Fruit fly (Drosophila melanogaster) whole organism, embryonic: ENCODE data around the gene Usp8.
A peak's percentile ranks its signal among the peaks of the same experiment; 100 is the strongest.

Experiments
- ATbp ChIP-seq: fragments of 200-800 bp; sonication (Bioruptor generic); optimal IDR thresholded peaks from 2 replicates; lab custom pipeline; 2017; ENCODE audit warnings: missing biosample characterization, mild to moderate bottlenecking, missing genetic modification characterization, missing genetic modification reagents
- Atf-2 ChIP-seq: fragments of 200-800 bp; sonication (Bioruptor generic); optimal IDR thresholded peaks from 2 replicates; lab custom pipeline; 2016; ENCODE audit warnings: missing biosample characterization, missing genetic modification characterization
- Bgb ChIP-seq: fragments of 200-800 bp; sonication (Bioruptor generic); IDR thresholded peaks from 2 replicates; pipeline ENCODE4 v1.3.6; 2022; ENCODE audit warnings: missing biosample characterization, missing genetic modification characterization; ENCODE audit not compliant: partially characterized antibody
- CG10654 ChIP-seq: fragments of 200-800 bp; sonication (Bioruptor generic); optimal IDR thresholded peaks from 2 replicates; lab custom pipeline; 2016; ENCODE audit warnings: missing biosample characterization, missing genetic modification characterization
- CG12155 ChIP-seq: fragments of 200-800 bp; sonication (Bioruptor generic); optimal IDR thresholded peaks from 3 replicates; lab custom pipeline; 2016; ENCODE audit warnings: missing biosample characterization, missing genetic modification characterization
- CG13624 ChIP-seq: fragments of 200-800 bp; sonication (Bioruptor generic); optimal IDR thresholded peaks from 2 replicates; lab custom pipeline; 2016; ENCODE audit warnings: missing biosample characterization, missing genetic modification characterization
- CG14014 ChIP-seq: fragments of 200-800 bp; sonication (Bioruptor generic); IDR thresholded peaks from 2 replicates; pipeline ENCODE4 v1.3.6; 2022; ENCODE audit warnings: missing biosample characterization, missing genetic modification characterization
- CG14860 ChIP-seq: fragments of 200-800 bp; sonication (Bioruptor generic); IDR thresholded peaks from 3 replicates; pipeline ENCODE4 v1.3.6; 2022; ENCODE audit warnings: missing biosample characterization, missing genetic modification characterization; ENCODE audit not compliant: partially characterized antibody
- CG15601 ChIP-seq: fragments of 200-800 bp; sonication (Bioruptor generic); optimal IDR thresholded peaks from 3 replicates; lab custom pipeline; 2019; ENCODE audit warnings: missing biosample characterization, mild to moderate bottlenecking, missing genetic modification characterization, moderate library complexity
- CG17612 ChIP-seq: fragments of 200-800 bp; sonication (Bioruptor generic); IDR thresholded peaks from 2 replicates; pipeline ENCODE4 v1.3.6; 2022; ENCODE audit warnings: missing biosample characterization, missing genetic modification characterization
- CG17912 ChIP-seq: fragments of 200-800 bp; sonication (Bioruptor generic); optimal IDR thresholded peaks from 2 replicates; lab custom pipeline; 2018; ENCODE audit warnings: missing biosample characterization, mild to moderate bottlenecking, missing genetic modification characterization
- CG2116 ChIP-seq: fragments of 200-800 bp; sonication (Bioruptor generic); optimal IDR thresholded peaks from 3 replicates; lab custom pipeline; 2018; ENCODE audit warnings: missing biosample characterization, mild to moderate bottlenecking, missing genetic modification characterization
- CG2889 ChIP-seq: fragments of 200-800 bp; sonication (Bioruptor generic); IDR thresholded peaks from 3 replicates; pipeline ENCODE4 v1.3.6; 2022; ENCODE audit warnings: missing biosample characterization, missing genetic modification characterization
- CG4424 ChIP-seq: fragments of 200-800 bp; sonication (Bioruptor generic); optimal IDR thresholded peaks from 3 replicates; lab custom pipeline; 2016; ENCODE audit warnings: missing biosample characterization, missing genetic modification characterization
- CG4854 ChIP-seq: fragments of 200-800 bp; sonication (Bioruptor generic); optimal IDR thresholded peaks from 2 replicates; lab custom pipeline; 2016; ENCODE audit warnings: missing biosample characterization, missing genetic modification characterization, inconsistent platforms
- CG7357 ChIP-seq: fragments of 200-800 bp; sonication (Bioruptor generic); IDR thresholded peaks from 3 replicates; pipeline ENCODE4 v1.3.6; 2022; ENCODE audit warnings: missing biosample characterization, missing genetic modification characterization
- CG9797 ChIP-seq: fragments of 200-800 bp; sonication (Bioruptor generic); optimal IDR thresholded peaks from 3 replicates; lab custom pipeline; 2018; ENCODE audit warnings: missing biosample characterization, mild to moderate bottlenecking, missing genetic modification characterization
- CG9817 ChIP-seq: fragments of 200-800 bp; sonication (Bioruptor generic); optimal IDR thresholded peaks from 2 replicates; lab custom pipeline; 2018; ENCODE audit warnings: missing biosample characterization, mild to moderate bottlenecking, missing genetic modification characterization, moderate library complexity
- CHES-1-like ChIP-seq: fragments of 200-800 bp; sonication (Bioruptor generic); optimal IDR thresholded peaks from 2 replicates; lab custom pipeline; 2016; ENCODE audit warnings: missing biosample characterization, missing genetic modification characterization
- D19A ChIP-seq: fragments of 200-800 bp; optimal IDR thresholded peaks from 3 replicates; lab custom pipeline; 2019; ENCODE audit warnings: missing biosample characterization, mild to moderate bottlenecking, missing genetic modification characterization, moderate library complexity
- Dip2 ChIP-seq: fragments of 200-800 bp; sonication (Bioruptor generic); IDR thresholded peaks from 2 replicates; pipeline ENCODE4 v1.3.6; 2022; ENCODE audit warnings: missing biosample characterization, missing genetic modification characterization
- Dref ChIP-seq: fragments of 200-800 bp; sonication (Bioruptor generic); IDR thresholded peaks from 2 replicates; pipeline ENCODE4 v1.3.6; 2022; ENCODE audit warnings: missing biosample characterization, missing genetic modification characterization
- Ets65A ChIP-seq: fragments of 200-800 bp; sonication (Bioruptor generic); peaks from one replicate; lab custom pipeline; 2016; ENCODE audit warnings: missing biosample characterization, missing genetic modification characterization
- Oaz ChIP-seq: fragments of 200-800 bp; sonication (Bioruptor generic); IDR thresholded peaks from 2 replicates; pipeline ENCODE4 v1.3.6; 2022; ENCODE audit warnings: missing biosample characterization, missing genetic modification characterization
- PHDP ChIP-seq: fragments of 200-800 bp; sonication (Bioruptor generic); optimal IDR thresholded peaks from 3 replicates; lab custom pipeline; 2018; ENCODE audit warnings: missing biosample characterization, mild to moderate bottlenecking, missing genetic modification characterization, moderate library complexity
- Ravus ChIP-seq: fragments of 200-800 bp; sonication (Bioruptor generic); IDR thresholded peaks from 2 replicates; pipeline ENCODE4 v1.3.6; 2022; ENCODE audit warnings: missing biosample characterization, missing genetic modification characterization
- Six4 ChIP-seq: fragments of 200-800 bp; sonication (Bioruptor generic); optimal IDR thresholded peaks from 2 replicates; lab custom pipeline; 2016; ENCODE audit warnings: missing biosample characterization, missing genetic modification characterization
- Sry-β ChIP-seq: fragments of 200-800 bp; sonication (Bioruptor generic); optimal IDR thresholded peaks from 2 replicates; lab custom pipeline; 2018; ENCODE audit warnings: missing biosample characterization, mild to moderate bottlenecking, missing genetic modification characterization, moderate library complexity
- Tbp ChIP-seq: fragments of >200 bp; optimal IDR thresholded peaks from 2 replicates; lab custom pipeline; 2018; ENCODE audit warnings: missing biosample characterization, missing genetic modification characterization
- Usf ChIP-seq: fragments of 200-800 bp; sonication (Bioruptor generic); optimal IDR thresholded peaks from 2 replicates; lab custom pipeline; 2017; ENCODE audit warnings: missing genotype, missing biosample characterization, missing genetic modification characterization
- Vsx1 ChIP-seq: fragments of 200-800 bp; sonication (Bioruptor generic); optimal IDR thresholded peaks from 2 replicates; lab custom pipeline; 2017; ENCODE audit warnings: missing biosample characterization, mild to moderate bottlenecking, missing genetic modification characterization, missing genetic modification reagents
- az2 ChIP-seq: fragments of 200-800 bp; sonication (Bioruptor generic); optimal IDR thresholded peaks from 3 replicates; lab custom pipeline; 2016; ENCODE audit warnings: missing biosample characterization, missing genetic modification characterization
- bowl ChIP-seq: fragments of 200-800 bp; sonication (Bioruptor generic); IDR thresholded peaks from 2 replicates; pipeline ENCODE4 v1.3.6; 2022; ENCODE audit warnings: missing biosample characterization, missing genetic modification characterization
- cad ChIP-seq: fragments of >200 bp; optimal IDR thresholded peaks from 2 replicates; lab custom pipeline; 2017; ENCODE audit warnings: missing biosample characterization, missing genetic modification characterization
- cato ChIP-seq: fragments of 200-800 bp; sonication (Bioruptor generic); optimal IDR thresholded peaks from 2 replicates; lab custom pipeline; 2016; ENCODE audit warnings: missing biosample characterization, missing genetic modification characterization, borderline replicate concordance
- chn ChIP-seq: fragments of 200-800 bp; sonication (Bioruptor generic); optimal IDR thresholded peaks from 2 replicates; lab custom pipeline; 2016; ENCODE audit warnings: missing biosample characterization, missing genetic modification characterization
- danr ChIP-seq: fragments of 200-800 bp; sonication (Bioruptor generic); IDR thresholded peaks from 2 replicates; pipeline ENCODE4 v1.3.6; 2022; ENCODE audit warnings: missing biosample characterization, missing genetic modification characterization
- dm ChIP-seq: fragments of 200-800 bp; sonication (Bioruptor generic); optimal IDR thresholded peaks from 3 replicates; lab custom pipeline; 2016; ENCODE audit warnings: missing biosample characterization, missing genetic modification characterization
- fu2 ChIP-seq: fragments of 200-800 bp; sonication (Bioruptor generic); optimal IDR thresholded peaks from 2 replicates; lab custom pipeline; 2016; ENCODE audit warnings: missing biosample characterization, missing genetic modification characterization
- gsb-n ChIP-seq: fragments of 200-800 bp; sonication (Bioruptor generic); optimal IDR thresholded peaks from 3 replicates; lab custom pipeline; 2018; ENCODE audit warnings: missing biosample characterization, mild to moderate bottlenecking, missing genetic modification characterization
- ind ChIP-seq: fragments of 200-800 bp; sonication (Bioruptor generic); optimal IDR thresholded peaks from 3 replicates; lab custom pipeline; 2016; ENCODE audit warnings: missing biosample characterization, missing genetic modification characterization
- lilli ChIP-seq: fragments of 200-800 bp; sonication (Bioruptor generic); optimal IDR thresholded peaks from 3 replicates; lab custom pipeline; 2016; ENCODE audit warnings: missing biosample characterization, missing genetic modification characterization
- pnt ChIP-seq: fragments of 200-800 bp; sonication (Bioruptor generic); optimal IDR thresholded peaks from 3 replicates; lab custom pipeline; 2016; ENCODE audit warnings: missing biosample characterization, missing genetic modification characterization
- pros ChIP-seq: fragments of 200-800 bp; sonication (Bioruptor generic); optimal IDR thresholded peaks from 3 replicates; lab custom pipeline; 2019; ENCODE audit warnings: missing biosample characterization, mild to moderate bottlenecking, missing genetic modification characterization, moderate library complexity
- salm ChIP-seq: fragments of 200-800 bp; sonication (Bioruptor generic); optimal IDR thresholded peaks from 2 replicates; lab custom pipeline; 2018; ENCODE audit warnings: missing biosample characterization, mild to moderate bottlenecking, missing genetic modification characterization
- slbo ChIP-seq: fragments of 200-800 bp; sonication (Bioruptor generic); IDR thresholded peaks from 2 replicates; pipeline ENCODE4 v1.3.6; 2022; ENCODE audit warnings: missing biosample characterization, missing genetic modification characterization
- sna ChIP-seq: fragments of 200-800 bp; sonication (Bioruptor generic); IDR thresholded peaks from 2 replicates; pipeline ENCODE4 v1.3.6; 2022; ENCODE audit warnings: missing biosample characterization, missing genetic modification characterization; ENCODE audit not compliant: partially characterized antibody
- tio ChIP-seq: fragments of 200-800 bp; sonication (Bioruptor generic); optimal IDR thresholded peaks from 2 replicates; lab custom pipeline; 2017; ENCODE audit warnings: missing biosample characterization, missing genetic modification characterization, inconsistent platforms
- yki ChIP-seq: fragments of >200 bp; optimal IDR thresholded peaks from 3 replicates; lab custom pipeline; 2018
- zen2 ChIP-seq: fragments of 200-800 bp; sonication (Bioruptor generic); IDR thresholded peaks from 3 replicates; pipeline ENCODE4 v1.3.6; 2022; ENCODE audit warnings: missing biosample characterization, missing genetic modification characterization; ENCODE audit not compliant: partially characterized antibody

The Usp8 gene

DNA sequence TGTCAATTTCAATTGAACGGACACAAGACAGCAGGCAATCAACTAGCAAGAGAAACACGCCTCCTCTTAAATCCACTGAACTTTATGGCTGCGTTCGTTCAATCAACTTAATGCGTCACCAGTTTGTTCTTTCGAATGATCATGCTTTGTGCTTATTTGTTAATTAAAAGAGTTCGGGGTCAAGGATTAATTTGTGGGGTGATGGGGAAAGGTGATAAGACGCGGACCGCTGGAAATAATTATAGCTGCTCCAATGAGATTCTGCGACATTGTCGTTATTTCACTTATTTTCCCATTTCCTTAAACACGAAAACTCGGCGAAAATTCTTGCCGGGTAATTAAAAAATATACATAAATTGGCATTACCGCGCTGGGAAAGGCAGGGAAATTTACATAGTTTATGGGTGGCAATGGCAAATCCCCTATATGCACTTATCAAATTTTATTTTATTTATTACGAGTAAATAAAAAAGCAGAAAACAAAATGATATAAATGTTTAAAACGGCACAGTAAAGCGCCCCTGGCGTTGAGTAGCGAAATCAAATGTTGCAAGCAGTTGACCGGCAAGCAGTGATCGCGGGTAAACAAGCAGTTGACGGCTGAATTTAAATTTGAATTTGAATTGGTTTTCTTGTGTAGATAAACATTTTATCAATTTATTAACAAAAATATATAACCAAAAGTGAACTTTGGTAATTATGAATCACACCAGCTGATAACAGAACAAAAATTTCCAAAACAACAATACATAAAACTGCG lies 50.5 kb downstream of the Usp8 start (continued):
- TF ChIP-seq chn (peak; percentile 89), az2 (GFP tag; lab: Kevin White, UChicago) (peak; percentile 57), Six4 (GFP tag; lab: Kevin White, UChicago) (peak; percentile 42), cato (GFP tag; lab: Kevin White, UChicago) (peak; percentile 62), danr (GFP tag; lab: Robert Waterston, UW) (0 out of 2 replicates have a peak, but pooled peaks have one; percentile 41), salm (tag; lab: Kevin White, UChicago) (no peak), CG14014 (peak; percentile 66), Sry-β (GFP tag; lab: Kevin White, UChicago) (peak; percentile 20), CG12155 (GFP tag; lab: Kevin White, UChicago) (peak; percentile 30), ind (GFP tag; lab: Kevin White, UChicago) (peak; percentile 69), Ets65A (GFP tag; lab: Kevin White, UChicago) (peak; percentile 98), CG15601 (tag; lab: Kevin White, UChicago) (peak; percentile 71), yki (lab: Kevin White, UChicago) (no peak), Tbp (GFP tag; lab: Kevin White, UChicago) (no peak), Dip2 (GFP tag; lab: Robert Waterston, UW) (no peak), zen2 (GFP tag; lab: Robert Waterston, UW) (no peak), CG17912 (peak; percentile 81), gsb-n (tag; lab: Kevin White, UChicago) (peak; percentile 12), CG14860 (GFP tag; lab: Robert Waterston, UW) (no peak), CG2116 (GFP tag; lab: Kevin White, UChicago) (peak; percentile 37), pros (no peak), CG13624 (GFP tag; lab: Kevin White, UChicago) (peak; percentile 77), Vsx1 (GFP tag; lab: Kevin White, UChicago) (peak; percentile 22), lilli (GFP tag; lab: Kevin White, UChicago) (peak; percentile 69), D19A (tag; lab: Kevin White, UChicago) (peak; percentile 27), Oaz (peak; percentile 64), sna (GFP tag; lab: Robert Waterston, UW) (no peak), tio (GFP tag; lab: Kevin White, UChicago) (peak; percentile 33), dm (GFP tag; lab: Kevin White, UChicago) (peak; percentile 66), fu2 (GFP tag; lab: Kevin White, UChicago) (peak; percentile 68), CG4424 (GFP tag; lab: Kevin White, UChicago) (peak; percentile 86), CG4854 (GFP tag; lab: Kevin White, UChicago) (peak; percentile 85), Ravus (GFP tag; lab: Robert Waterston, UW) (no peak), slbo (peak; percentile 72), CG17612 (0 out of 2 replicates have a peak, but pooled peaks have one; percentile 21), bowl (GFP tag; lab: Robert Waterston, UW) (no peak), PHDP (tag; lab: Kevin White, UChicago) (peak; percentile 76), Dref (GFP tag; lab: Robert Waterston, UW) (no peak), Bgb (GFP tag; lab: Robert Waterston, UW) (peak; percentile 54), CG2889 (no peak), Atf-2 (GFP tag; lab: Kevin White, UChicago) (peak; percentile 30), cad (GFP tag; lab: Kevin White, UChicago) (no peak), ATbp (GFP tag; lab: Kevin White, UChicago) (peak; percentile 60), CHES-1-like (peak; percentile 58), Usf (GFP tag; lab: Kevin White, UChicago) (peak; percentile 37), CG9797 (GFP tag; lab: Kevin White, UChicago) (no peak), CG7357 (GFP tag; lab: Robert Waterston, UW) (0 out of 3 replicates have a peak, but pooled peaks have one; percentile 50), CG10654 (GFP tag; lab: Kevin White, UChicago) (peak; percentile 34), pnt (GFP tag; lab: Kevin White, UChicago) (peak; percentile 43), CG9817 (tag; lab: Kevin White, UChicago) (peak; percentile 73)
